Fruit fly (Drosophila melanogaster) whole organism, embryonic: ENCODE results near the gene CG15382.

ENCODE experiments used
- Adf1 ChIP-seq: fragments of 200-800 bp; sonication (Bioruptor generic); IDR thresholded peaks from 2 replicates; pipeline ENCODE4 v1.3.6; 2022; ENCODE audit warnings: missing biosample characterization, missing genetic modification characterization
- Bteb2 ChIP-seq: fragments of 200-800 bp; sonication (Bioruptor generic); optimal IDR thresholded peaks from 2 replicates; lab custom pipeline; 2016; ENCODE audit warnings: missing biosample characterization, missing genetic modification characterization
- CG11723 ChIP-seq: fragments of 200-800 bp; sonication (Bioruptor generic); optimal IDR thresholded peaks from 2 replicates; lab custom pipeline; 2017; ENCODE audit warnings: missing biosample characterization, mild to moderate bottlenecking, missing genetic modification characterization
- CG12659 ChIP-seq: fragments of 200-800 bp; sonication (Bioruptor generic); optimal IDR thresholded peaks from 3 replicates; lab custom pipeline; 2017; ENCODE audit warnings: mild to moderate bottlenecking, missing biosample characterization, missing genetic modification reagents, missing genetic modification characterization
- CG1647 ChIP-seq: fragments of 200-800 bp; sonication (Bioruptor generic); optimal IDR thresholded peaks from 3 replicates; lab custom pipeline; 2016; ENCODE audit warnings: missing biosample characterization, missing genetic modification characterization
- CG18599 ChIP-seq: fragments of 200-800 bp; sonication (Bioruptor generic); optimal IDR thresholded peaks from 3 replicates; lab custom pipeline; 2017; ENCODE audit warnings: missing biosample characterization, missing genetic modification characterization, mild to moderate bottlenecking, moderate library complexity, missing genetic modification reagents
- CG18764 ChIP-seq: fragments of 200-800 bp; sonication (Bioruptor generic); optimal IDR thresholded peaks from 3 replicates; lab custom pipeline; 2016; ENCODE audit warnings: missing biosample characterization, missing genetic modification characterization
- CG2199 ChIP-seq: fragments of 200-800 bp; sonication (Bioruptor generic); IDR thresholded peaks from 3 replicates; pipeline ENCODE4 v1.3.6; 2022; ENCODE audit warnings: missing biosample characterization, missing genetic modification characterization
- CG2889 ChIP-seq: fragments of 200-800 bp; sonication (Bioruptor generic); IDR thresholded peaks from 3 replicates; pipeline ENCODE4 v1.3.6; 2022; ENCODE audit warnings: missing biosample characterization, missing genetic modification characterization
- CG30431 ChIP-seq: fragments of 200-800 bp; sonication (Bioruptor generic); optimal IDR thresholded peaks from 2 replicates; lab custom pipeline; 2017; ENCODE audit warnings: missing biosample characterization, missing genetic modification characterization
- CG31224 ChIP-seq: fragments of 200-800 bp; sonication (Bioruptor generic); IDR thresholded peaks from 2 replicates; pipeline ENCODE4 v1.3.6; 2022; ENCODE audit warnings: missing biosample characterization, missing genetic modification characterization
- CG32772 ChIP-seq: fragments of 200-800 bp; sonication (Bioruptor generic); IDR thresholded peaks from 2 replicates; pipeline ENCODE4 v1.3.6; 2022; ENCODE audit warnings: missing biosample characterization, missing genetic modification characterization
- CG3281 ChIP-seq: fragments of 200-800 bp; sonication (Bioruptor generic); optimal IDR thresholded peaks from 3 replicates; lab custom pipeline; 2017; ENCODE audit warnings: missing biosample characterization, mild to moderate bottlenecking, missing genetic modification characterization
- CG33213 ChIP-seq: fragments of 200-800 bp; sonication (Bioruptor generic); optimal IDR thresholded peaks from 3 replicates; lab custom pipeline; 2016; ENCODE audit warnings: missing biosample characterization, missing genetic modification characterization
- CG42726 ChIP-seq: fragments of 200-800 bp; sonication (Bioruptor generic); IDR thresholded peaks from 2 replicates; pipeline ENCODE4 v1.3.6; 2022; ENCODE audit warnings: missing biosample characterization, missing genetic modification characterization; ENCODE audit not compliant: partially characterized antibody
- CG7786 ChIP-seq: fragments of 200-800 bp; sonication (Bioruptor generic); optimal IDR thresholded peaks from 2 replicates; lab custom pipeline; 2016; ENCODE audit warnings: missing biosample characterization, missing genetic modification characterization
- CG8281 ChIP-seq: fragments of 200-800 bp; sonication (Bioruptor generic); optimal IDR thresholded peaks from 2 replicates; lab custom pipeline; 2018; ENCODE audit warnings: missing biosample characterization, mild to moderate bottlenecking, missing genetic modification characterization, moderate library complexity
- CG8290 ChIP-seq, 3 experiments: fragments of 200-800 bp; sonication (Bioruptor generic); optimal IDR thresholded peaks; 2 replicates each; lab custom pipeline; 2016 to 2019; ENCODE audit warnings: missing biosample characterization in 3 of 3, missing genetic modification characterization in 3 of 3, mild to moderate bottlenecking in 2 of 3, moderate library complexity in 1 of 3
- CG8944 ChIP-seq: fragments of 200-800 bp; sonication (Bioruptor generic); optimal IDR thresholded peaks from 3 replicates; lab custom pipeline; 2016; ENCODE audit warnings: missing biosample characterization, missing genetic modification characterization
- Deaf1 ChIP-seq: fragments of 200-800 bp; optimal IDR thresholded peaks from 3 replicates; lab custom pipeline; 2019; ENCODE audit warnings: missing biosample characterization, mild to moderate bottlenecking, missing genetic modification characterization, moderate library complexity
- Dek ChIP-seq: fragments of 200-800 bp; sonication (Bioruptor generic); optimal IDR thresholded peaks from 3 replicates; lab custom pipeline; 2019; ENCODE audit warnings: missing biosample characterization, mild to moderate bottlenecking, missing genetic modification characterization, moderate library complexity
- Eip74EF ChIP-seq, 2 experiments: fragments of 200-800 bp in 1 of 2; fragments of >200 bp in 1 of 2; sonication (Bioruptor generic) in 1 of 2; optimal IDR thresholded peaks; 2 replicates each; lab custom pipeline; 2017 to 2019; ENCODE audit warnings: missing biosample characterization in 2 of 2, missing genetic modification characterization in 2 of 2, mild to moderate bottlenecking in 1 of 2, moderate library complexity in 1 of 2
- Fer3 ChIP-seq: fragments of 200-800 bp; sonication (Bioruptor generic); optimal IDR thresholded peaks from 2 replicates; lab custom pipeline; 2018; ENCODE audit warnings: missing biosample characterization, mild to moderate bottlenecking, missing genetic modification characterization, moderate library complexity
- GATAe ChIP-seq: fragments of 200-800 bp; sonication (Bioruptor generic); conservative IDR thresholded peaks from 2 replicates; pipeline ENCODE4 v1.3.6; 2022; ENCODE audit warnings: missing biosample characterization, missing genetic modification characterization
- Jarid2 ChIP-seq: fragments of 200-800 bp; sonication (Bioruptor generic); optimal IDR thresholded peaks from 3 replicates; lab custom pipeline; 2017; ENCODE audit warnings: mild to moderate bottlenecking, missing biosample characterization, missing genetic modification reagents, missing genetic modification characterization
- MESR4 ChIP-seq: fragments of 200-800 bp; sonication (Bioruptor generic); optimal IDR thresholded peaks from 2 replicates; lab custom pipeline; 2018; ENCODE audit warnings: missing biosample characterization, mild to moderate bottlenecking, missing genetic modification characterization, moderate library complexity
- Scr ChIP-seq: fragments of 200-800 bp; sonication (Bioruptor generic); IDR thresholded peaks from 2 replicates; pipeline ENCODE4 v1.3.6; 2022; ENCODE audit warnings: missing biosample characterization, missing genetic modification characterization; ENCODE audit not compliant: partially characterized antibody
- Six4 ChIP-seq: fragments of 200-800 bp; sonication (Bioruptor generic); optimal IDR thresholded peaks from 2 replicates; lab custom pipeline; 2016; ENCODE audit warnings: missing biosample characterization, missing genetic modification characterization
- Sox102F ChIP-seq: fragments of 200-800 bp; sonication (Bioruptor generic); optimal IDR thresholded peaks from 2 replicates; lab custom pipeline; 2018; ENCODE audit warnings: missing biosample characterization, mild to moderate bottlenecking, missing genetic modification characterization, moderate library complexity
- Stat92E ChIP-seq, 3 experiments: fragments of >200 bp in 2 of 3; fragments of 200-800 bp in 1 of 3; sonication (Bioruptor generic) in 1 of 3; optimal IDR thresholded peaks; 2 replicates each; lab custom pipeline; 2017 to 2019; ENCODE audit warnings: missing biosample characterization in 3 of 3, missing genetic modification characterization in 3 of 3, mild to moderate bottlenecking in 1 of 3, moderate library complexity in 1 of 3
- abd-A ChIP-seq: fragments of 200-800 bp; sonication (Bioruptor generic); optimal IDR thresholded peaks from 3 replicates; lab custom pipeline; 2019; ENCODE audit warnings: missing biosample characterization, mild to moderate bottlenecking, missing genetic modification characterization, moderate library complexity
- ap ChIP-seq: fragments of 200-800 bp; sonication (Bioruptor generic); IDR thresholded peaks from 2 replicates; pipeline ENCODE4 v1.3.6; 2022; ENCODE audit warnings: missing biosample characterization, missing genetic modification characterization
- chinmo ChIP-seq: fragments of 200-800 bp; sonication (Bioruptor generic); IDR thresholded peaks from 4 replicates; pipeline ENCODE4 v1.3.6; 2022; ENCODE audit warnings: missing biosample characterization, missing genetic modification characterization; ENCODE audit not compliant: partially characterized antibody
- ewg ChIP-seq: fragments of 200-800 bp; sonication (Bioruptor generic); optimal IDR thresholded peaks from 3 replicates; lab custom pipeline; 2017; ENCODE audit warnings: mild to moderate bottlenecking, missing biosample characterization, missing genetic modification reagents, missing genetic modification characterization
- fd64A ChIP-seq: fragments of 200-800 bp; sonication (Bioruptor generic); optimal IDR thresholded peaks from 3 replicates; lab custom pipeline; 2018; ENCODE audit warnings: missing biosample characterization, mild to moderate bottlenecking, missing genetic modification characterization
- gfzf ChIP-seq: fragments of 200-800 bp; sonication (Bioruptor generic); optimal IDR thresholded peaks from 2 replicates; lab custom pipeline; 2016; ENCODE audit warnings: missing biosample characterization, mild to moderate bottlenecking, missing genetic modification characterization, moderate library complexity
- gsb ChIP-seq: fragments of 200-800 bp; sonication (Bioruptor generic); IDR thresholded peaks from 2 replicates; pipeline ENCODE4 v1.3.6; 2022; ENCODE audit warnings: missing biosample characterization, missing genetic modification characterization
- inv ChIP-seq: fragments of 200-800 bp; sonication (Bioruptor generic); IDR thresholded peaks from 2 replicates; pipeline ENCODE4 v1.3.6; 2022; ENCODE audit warnings: missing biosample characterization, missing genetic modification characterization; ENCODE audit not compliant: partially characterized antibody
- pros ChIP-seq: fragments of 200-800 bp; sonication (Bioruptor generic); optimal IDR thresholded peaks from 3 replicates; lab custom pipeline; 2019; ENCODE audit warnings: missing biosample characterization, mild to moderate bottlenecking, missing genetic modification characterization, moderate library complexity
- repo ChIP-seq: fragments of 200-800 bp; sonication (Bioruptor generic); optimal IDR thresholded peaks from 2 replicates; lab custom pipeline; 2016; ENCODE audit warnings: missing biosample characterization, missing genetic modification characterization
- schlank ChIP-seq: fragments of 200-800 bp; sonication (Bioruptor generic); optimal IDR thresholded peaks from 2 replicates; lab custom pipeline; 2018; ENCODE audit warnings: missing biosample characterization, mild to moderate bottlenecking, missing genetic modification characterization
- sd ChIP-seq: fragments of 200-800 bp; sonication (Bioruptor generic); optimal IDR thresholded peaks from 3 replicates; lab custom pipeline; 2018; ENCODE audit warnings: missing biosample characterization, mild to moderate bottlenecking, missing genetic modification characterization, moderate library complexity
- slbo ChIP-seq: fragments of 200-800 bp; sonication (Bioruptor generic); IDR thresholded peaks from 2 replicates; pipeline ENCODE4 v1.3.6; 2022; ENCODE audit warnings: missing biosample characterization, missing genetic modification characterization
- sna ChIP-seq: fragments of 200-800 bp; sonication (Bioruptor generic); IDR thresholded peaks from 2 replicates; pipeline ENCODE4 v1.3.6; 2022; ENCODE audit warnings: missing biosample characterization, missing genetic modification characterization; ENCODE audit not compliant: partially characterized antibody
- stc ChIP-seq: fragments of 200-800 bp; sonication (Bioruptor generic); IDR thresholded peaks from 2 replicates; pipeline ENCODE4 v1.3.6; 2022; ENCODE audit warnings: missing biosample characterization, missing genetic modification characterization
- twi ChIP-seq: fragments of 200-800 bp; optimal IDR thresholded peaks from 2 replicates; lab custom pipeline; 2019; ENCODE audit warnings: missing biosample characterization, mild to moderate bottlenecking, missing genetic modification characterization, moderate library complexity
- unc-4 ChIP-seq: fragments of 200-800 bp; sonication (Bioruptor generic); IDR thresholded peaks from 2 replicates; pipeline ENCODE4 v1.3.6; 2022; ENCODE audit warnings: missing biosample characterization, missing genetic modification characterization; ENCODE audit not compliant: partially characterized antibody
- zen2 ChIP-seq: fragments of 200-800 bp; sonication (Bioruptor generic); IDR thresholded peaks from 3 replicates; pipeline ENCODE4 v1.3.6; 2022; ENCODE audit warnings: missing biosample characterization, missing genetic modification characterization; ENCODE audit not compliant: partially characterized antibody
- zfh1 ChIP-seq: fragments of 200-800 bp; sonication (Bioruptor generic); IDR thresholded peaks from 3 replicates; pipeline ENCODE4 v1.3.6; 2022; ENCODE audit warnings: missing biosample characterization, missing genetic modification characterization

Gene CG15382

dm6 chr2L:2162281-2162680 is 6.7 kb downstream of the CG15382 start (continued):
- TF ChIP-seq CG18599 (GFP tag; lab: Kevin White, UChicago): no peak
- TF ChIP-seq gsb (GFP tag; lab: Robert Waterston, UW): no peak
- TF ChIP-seq zfh1: 0 out of 3 replicates have a peak, but pooled peaks have one; percentile 7
- TF ChIP-seq repo: no peak
- no peak for TF ChIP-seq ewg (GFP tag; lab: Kevin White, UChicago)
- TF ChIP-seq Six4 (GFP tag; lab: Kevin White, UChicago): no peak
- TF ChIP-seq sna (GFP tag; lab: Robert Waterston, UW): 0 out of 2 replicates have a peak, but pooled peaks have one; percentile 28
- TF ChIP-seq CG7786 (GFP tag; lab: Kevin White, UChicago): no peak
- peak; percentile 51 for TF ChIP-seq pros
- TF ChIP-seq stc: no peak
- TF ChIP-seq CG8281 (tag; lab: Kevin White, UChicago): no peak
- TF ChIP-seq MESR4: no peak
- peak; percentile 39 for TF ChIP-seq slbo (GFP tag; lab: Robert Waterston, UW)
- TF ChIP-seq Eip74EF (GFP tag; optimal IDR thresholded peaks at IDR 0.05; lab: Kevin White, UChicago): peak in 1 of 2 experiments; percentile 22
- 0 out of 2 replicates have a peak, but pooled peaks have one; percentile 34 for TF ChIP-seq CG42726 (GFP tag; lab: Robert Waterston, UW)
- TF ChIP-seq fd64A (GFP tag; lab: Kevin White, UChicago): peak; percentile 11
- no peak for TF ChIP-seq CG12659 (GFP tag; lab: Kevin White, UChicago)
- no peak for TF ChIP-seq CG8290 (GFP tag; optimal IDR thresholded peaks at IDR 0.05; lab: Kevin White, UChicago)
- TF ChIP-seq CG8290 (tag; optimal IDR thresholded peaks at IDR 0.05; lab: Kevin White, UChicago): peak in 1 of 2 experiments; percentile 13
- no peak for TF ChIP-seq CG11723 (GFP tag; lab: Kevin White, UChicago)
- no peak for TF ChIP-seq ap
- TF ChIP-seq Fer3 (tag; lab: Kevin White, UChicago): no peak
- TF ChIP-seq inv (GFP tag; lab: Robert Waterston, UW): no peak
- TF ChIP-seq CG3281 (GFP tag; lab: Kevin White, UChicago): no peak
- TF ChIP-seq CG8944 (GFP tag; lab: Kevin White, UChicago): no peak
- TF ChIP-seq unc-4: no peak
- TF ChIP-seq Deaf1 (tag; lab: Kevin White, UChicago): peak; percentile 17
- no peak for TF ChIP-seq Dek (tag; lab: Kevin White, UChicago)
- TF ChIP-seq CG18764 (GFP tag; lab: Kevin White, UChicago): no peak
- no peak for TF ChIP-seq gfzf
- no peak for TF ChIP-seq CG33213 (GFP tag; lab: Kevin White, UChicago)
- no peak for TF ChIP-seq GATAe
- TF ChIP-seq CG31224 (GFP tag; lab: Robert Waterston, UW): no peak
- TF ChIP-seq Bteb2 (GFP tag; lab: Kevin White, UChicago): no peak
- TF ChIP-seq CG1647 (GFP tag; lab: Kevin White, UChicago): no peak
- no peak for TF ChIP-seq schlank (tag; lab: Kevin White, UChicago)
- TF ChIP-seq abd-A (tag; lab: Kevin White, UChicago): peak; percentile 72
- peak; percentile 43 for TF ChIP-seq Adf1 (GFP tag; lab: Robert Waterston, UW)
- TF ChIP-seq CG2889: no peak
- 0 out of 3 replicates have a peak, but pooled peaks have one; percentile 26 for TF ChIP-seq zen2 (GFP tag; lab: Robert Waterston, UW)
- TF ChIP-seq sd (tag; lab: Kevin White, UChicago): peak; percentile 97
- peak; percentile 13; the same call in 1 of the 2 replicates for TF ChIP-seq Scr (GFP tag; lab: Robert Waterston, UW)
- TF ChIP-seq Sox102F (GFP tag; lab: Kevin White, UChicago): no peak
- peak; percentile 59; the same call in 2 of the 3 replicates for TF ChIP-seq CG2199
- no peak for TF ChIP-seq Jarid2 (GFP tag; lab: Kevin White, UChicago)
- no peak for TF ChIP-seq CG32772
- TF ChIP-seq chinmo (GFP tag; lab: Robert Waterston, UW): peak; percentile 92
- no peak for TF ChIP-seq Stat92E (GFP tag; optimal IDR thresholded peaks at IDR 0.05; lab: Kevin White, UChicago)
- peak; percentile 44 for TF ChIP-seq twi (tag; lab: Kevin White, UChicago)
- TF ChIP-seq CG30431 (GFP tag; lab: Kevin White, UChicago): no peak
